Worm (Caenorhabditis elegans) whole organism, L1 larva: ENCODE data around the gene fbxa-81.

Source experiments
- C04F5.9 ChIP-seq: sonication (generic microtip); optimal IDR thresholded peaks from 2 replicates; lab custom pipeline; 2016; ENCODE audit warnings: missing genetic modification characterization, missing compliant biosample characterization
- C16A3.4 ChIP-seq: fragments of 150-350 bp; optimal IDR thresholded peaks from 2 replicates; lab custom pipeline; 2014; ENCODE audit warnings: missing biosample characterization, missing genetic modification characterization
- C34B4.2 ChIP-seq: sonication (generic microtip); optimal IDR thresholded peaks from 2 replicates; lab custom pipeline; 2017; ENCODE audit warnings: mild to moderate bottlenecking, missing genetic modification characterization, missing compliant biosample characterization
- aha-1 ChIP-seq: fragments of 150-350 bp; optimal IDR thresholded peaks from 2 replicates; lab custom pipeline; 2014; ENCODE audit warnings: missing biosample characterization, missing genetic modification characterization
- alr-1 ChIP-seq: fragments of 200-800 bp; sonication (Bioruptor generic); optimal IDR thresholded peaks from 2 replicates; lab custom pipeline; 2018; ENCODE audit warnings: borderline replicate concordance, mild to moderate bottlenecking, missing genetic modification characterization, missing compliant biosample characterization
- aly-2 ChIP-seq: fragments of 150-350 bp; optimal IDR thresholded peaks from 2 replicates; lab custom pipeline; 2014; ENCODE audit warnings: missing biosample characterization, missing genetic modification characterization
- blmp-1 ChIP-seq: fragments of 150-350 bp; optimal IDR thresholded peaks from 2 replicates; lab custom pipeline; 2014; ENCODE audit warnings: missing biosample characterization, missing genetic modification characterization
- ceh-63 ChIP-seq: fragments of 200-800 bp; sonication (Bioruptor generic); optimal IDR thresholded peaks from 2 replicates; lab custom pipeline; 2018; ENCODE audit warnings: mild to moderate bottlenecking, missing genetic modification characterization, missing compliant biosample characterization
- ceh-82 ChIP-seq, 3 experiments: fragments of 150-350 bp in 1 of 3; sonication (generic microtip) in 2 of 3; optimal IDR thresholded peaks; 2 replicates each; lab custom pipeline; 2014 to 2017; ENCODE audit warnings: missing biosample characterization in 3 of 3, missing genetic modification characterization in 3 of 3
- ceh-90 ChIP-seq: sonication (generic microtip); optimal IDR thresholded peaks from 2 replicates; lab custom pipeline; 2016; ENCODE audit warnings: missing genetic modification characterization, missing compliant biosample characterization
- ces-1 ChIP-seq: fragments of 150-350 bp; optimal IDR thresholded peaks from 2 replicates; lab custom pipeline; 2014; ENCODE audit warnings: missing biosample characterization, missing genetic modification reagents, missing genetic modification characterization
- dsc-1 ChIP-seq: sonication (generic microtip); optimal IDR thresholded peaks from 2 replicates; lab custom pipeline; 2016; ENCODE audit warnings: mild to moderate bottlenecking, missing genetic modification characterization, missing compliant biosample characterization
- efl-3 ChIP-seq: fragments of 200-800 bp; sonication (Bioruptor generic); optimal IDR thresholded peaks from 2 replicates; lab custom pipeline; 2018; ENCODE audit warnings: mild to moderate bottlenecking, missing genetic modification characterization, missing compliant biosample characterization
- egl-13 ChIP-seq: sonication (generic microtip); optimal IDR thresholded peaks from 2 replicates; lab custom pipeline; 2016; ENCODE audit warnings: missing genotype, missing genetic modification reagents, missing genetic modification characterization, missing compliant biosample characterization
- elt-2 ChIP-seq: sonication (generic microtip); optimal IDR thresholded peaks from 2 replicates; lab custom pipeline; 2016; ENCODE audit warnings: missing genetic modification characterization, mild to moderate bottlenecking, inconsistent platforms, missing compliant biosample characterization, missing genetic modification reagents
- elt-3 ChIP-seq, 6 experiments: fragments of 150-350 bp in 1 of 6; sonication (generic microtip); optimal IDR thresholded peaks; 2 replicates each; lab custom pipeline; 2017 to 2018; ENCODE audit warnings: missing biosample characterization in 6 of 6, missing genetic modification characterization in 6 of 6, inconsistent platforms in 1 of 6
- fkh-8 ChIP-seq: sonication (generic microtip); optimal IDR thresholded peaks from 2 replicates; lab custom pipeline; 2016; ENCODE audit warnings: mild to moderate bottlenecking, missing genetic modification characterization, missing compliant biosample characterization
- grh-1 ChIP-seq: fragments of 200-800 bp; sonication (Bioruptor generic); IDR thresholded peaks from 2 replicates; pipeline ENCODE4 v1.3.6; 2022; ENCODE audit warnings: missing genetic modification reagents, missing genetic modification characterization, missing compliant biosample characterization
- hlh-4 ChIP-seq: sonication (generic microtip); optimal IDR thresholded peaks from 2 replicates; lab custom pipeline; 2016; ENCODE audit warnings: mild to moderate bottlenecking, missing genetic modification characterization, missing compliant biosample characterization
- hpl-2 ChIP-seq: fragments of 150-350 bp; optimal IDR thresholded peaks from 2 replicates; lab custom pipeline; 2014; ENCODE audit warnings: missing biosample characterization, missing genetic modification reagents, missing genetic modification characterization
- isw-1 ChIP-seq: fragments of 200-800 bp; sonication (Bioruptor generic); IDR thresholded peaks from 2 replicates; pipeline ENCODE4 v1.3.6; 2022; ENCODE audit warnings: missing genetic modification characterization, missing compliant biosample characterization
- jun-1 ChIP-seq: fragments of 150-350 bp; optimal IDR thresholded peaks from 2 replicates; lab custom pipeline; 2014; ENCODE audit warnings: missing biosample characterization, missing genetic modification reagents, missing genetic modification characterization
- lin-13 ChIP-seq: fragments of 150-350 bp; optimal IDR thresholded peaks from 2 replicates; lab custom pipeline; 2014; ENCODE audit warnings: missing biosample characterization, missing genetic modification reagents, missing genetic modification characterization
- lin-14 ChIP-seq: fragments of 200-800 bp; sonication (Bioruptor generic); optimal IDR thresholded peaks from 2 replicates; lab custom pipeline; 2018; ENCODE audit warnings: mild to moderate bottlenecking, missing genetic modification characterization, moderate library complexity, missing compliant biosample characterization
- lin-15B ChIP-seq: fragments of 150-350 bp; sonication (generic microtip); optimal IDR thresholded peaks from 3 replicates; lab custom pipeline; 2014; ENCODE audit warnings: missing biosample characterization, missing genetic modification characterization
- lin-39 ChIP-seq: fragments of 150-350 bp; optimal IDR thresholded peaks from 2 replicates; lab custom pipeline; 2014; ENCODE audit warnings: missing biosample characterization, missing genetic modification reagents, missing genetic modification characterization
- lir-3 ChIP-seq: sonication (generic microtip); optimal IDR thresholded peaks from 2 replicates; lab custom pipeline; 2016; ENCODE audit warnings: mild to moderate bottlenecking, missing genetic modification characterization, moderate library complexity, missing compliant biosample characterization; ENCODE audit not compliant: poor library complexity
- mab-9 ChIP-seq: fragments of 200-800 bp; sonication (Bioruptor generic); IDR thresholded peaks from 2 replicates; pipeline ENCODE4 v1.3.6; 2022; ENCODE audit warnings: missing genetic modification reagents, missing genetic modification characterization, missing compliant biosample characterization
- mdl-1 ChIP-seq, 2 experiments: fragments of 150-350 bp; optimal IDR thresholded peaks; 2 replicates each; lab custom pipeline; 2014 to 2017; ENCODE audit warnings: missing biosample characterization in 2 of 2, missing genetic modification characterization in 2 of 2, inconsistent platforms in 1 of 2
- mef-2 ChIP-seq: fragments of 150-350 bp; optimal IDR thresholded peaks from 2 replicates; lab custom pipeline; 2014; ENCODE audit warnings: missing biosample characterization, missing genetic modification characterization
- mep-1 ChIP-seq: fragments of 150-350 bp; optimal IDR thresholded peaks from 2 replicates; lab custom pipeline; 2014; ENCODE audit warnings: missing biosample characterization, missing genetic modification characterization
- nhr-20 ChIP-seq: sonication (generic microtip); optimal IDR thresholded peaks from 2 replicates; lab custom pipeline; 2016; ENCODE audit warnings: mild to moderate bottlenecking, missing genetic modification characterization, missing compliant biosample characterization
- nhr-237 ChIP-seq: fragments of 150-350 bp; optimal IDR thresholded peaks from 2 replicates; lab custom pipeline; 2014; ENCODE audit warnings: missing biosample characterization, missing genetic modification characterization
- nhr-28 ChIP-seq: fragments of 150-350 bp; optimal IDR thresholded peaks from 2 replicates; lab custom pipeline; 2014; ENCODE audit warnings: missing biosample characterization, missing genetic modification characterization
- nhr-47 ChIP-seq: sonication (generic microtip); optimal IDR thresholded peaks from 2 replicates; lab custom pipeline; 2016; ENCODE audit warnings: mild to moderate bottlenecking, missing genetic modification characterization, moderate library complexity, missing compliant biosample characterization
- nhr-77 ChIP-seq: fragments of 150-350 bp; optimal IDR thresholded peaks from 2 replicates; lab custom pipeline; 2014; ENCODE audit warnings: missing biosample characterization, missing genetic modification characterization
- nhr-84 ChIP-seq: sonication (generic microtip); optimal IDR thresholded peaks from 2 replicates; lab custom pipeline; 2017; ENCODE audit warnings: missing biosample characterization, missing genetic modification characterization
- nhr-85 ChIP-seq: sonication (generic microtip); peaks from one replicate; lab custom pipeline; 2016; ENCODE audit warnings: missing genetic modification characterization, inconsistent platforms, missing compliant biosample characterization
- pag-3 ChIP-seq: sonication (generic microtip); optimal IDR thresholded peaks from 2 replicates; lab custom pipeline; 2017; ENCODE audit warnings: missing genetic modification characterization, mild to moderate bottlenecking, missing compliant biosample characterization, antibody characterized with exemption, borderline replicate concordance; ENCODE audit not compliant: insufficient read depth
- pqm-1 ChIP-seq: sonication (generic microtip); optimal IDR thresholded peaks from 3 replicates; lab custom pipeline; 2017; ENCODE audit warnings: missing biosample characterization, missing genetic modification characterization
- rnt-1 ChIP-seq: sonication (generic microtip); optimal IDR thresholded peaks from 2 replicates; lab custom pipeline; 2016; ENCODE audit warnings: mild to moderate bottlenecking, missing genetic modification characterization, moderate library complexity, missing compliant biosample characterization
- skn-1 ChIP-seq: fragments of 150-350 bp; optimal IDR thresholded peaks from 2 replicates; lab custom pipeline; 2014; ENCODE audit warnings: missing biosample characterization, missing genetic modification characterization
- snpc-4 ChIP-seq: fragments of 150-350 bp; optimal IDR thresholded peaks from 2 replicates; lab custom pipeline; 2014; ENCODE audit warnings: missing biosample characterization, missing genetic modification characterization
- snu-23 ChIP-seq: sonication (generic microtip); optimal IDR thresholded peaks from 2 replicates; lab custom pipeline; 2016; ENCODE audit warnings: missing genetic modification characterization, missing compliant biosample characterization
- sup-37 ChIP-seq: fragments of 200-800 bp; sonication (Bioruptor generic); optimal IDR thresholded peaks from 2 replicates; lab custom pipeline; 2018; ENCODE audit warnings: mild to moderate bottlenecking, missing genetic modification characterization, missing compliant biosample characterization
- unc-30 ChIP-seq: sonication (generic microtip); optimal IDR thresholded peaks from 2 replicates; lab custom pipeline; 2017; ENCODE audit warnings: missing biosample characterization, missing genetic modification characterization
- unc-62 ChIP-seq: fragments of 150-350 bp; optimal IDR thresholded peaks from 2 replicates; lab custom pipeline; 2014; ENCODE audit warnings: missing biosample characterization, missing genetic modification reagents, missing genetic modification characterization
- unc-86 ChIP-seq: sonication (generic microtip); optimal IDR thresholded peaks from 2 replicates; lab custom pipeline; 2016; ENCODE audit warnings: missing genetic modification characterization, missing compliant biosample characterization
- vab-15 ChIP-seq: sonication (generic microtip); optimal IDR thresholded peaks from 2 replicates; lab custom pipeline; 2017; ENCODE audit warnings: missing genotype, mild to moderate bottlenecking, missing genetic modification characterization, missing compliant biosample characterization
- xbp-1 ChIP-seq: sonication (generic microtip); optimal IDR thresholded peaks from 2 replicates; lab custom pipeline; 2016; ENCODE audit warnings: missing genetic modification characterization, missing compliant biosample characterization
- zag-1 ChIP-seq: fragments of 150-350 bp; optimal IDR thresholded peaks from 2 replicates; lab custom pipeline; 2014; ENCODE audit warnings: missing biosample characterization, missing genetic modification characterization
- zip-4 ChIP-seq: fragments of 200-800 bp; sonication (Bioruptor generic); optimal IDR thresholded peaks from 2 replicates; lab custom pipeline; 2018; ENCODE audit warnings: mild to moderate bottlenecking, missing genetic modification characterization, moderate library complexity, missing compliant biosample characterization
- ztf-11 ChIP-seq, 2 experiments: sonication (generic microtip); optimal IDR thresholded peaks; 2 replicates each; lab custom pipeline; 2016 to 2017; ENCODE audit warnings: missing genetic modification characterization in 2 of 2, missing biosample characterization in 1 of 2, missing compliant biosample characterization in 1 of 2

fbxa-81 gene

DNA sequence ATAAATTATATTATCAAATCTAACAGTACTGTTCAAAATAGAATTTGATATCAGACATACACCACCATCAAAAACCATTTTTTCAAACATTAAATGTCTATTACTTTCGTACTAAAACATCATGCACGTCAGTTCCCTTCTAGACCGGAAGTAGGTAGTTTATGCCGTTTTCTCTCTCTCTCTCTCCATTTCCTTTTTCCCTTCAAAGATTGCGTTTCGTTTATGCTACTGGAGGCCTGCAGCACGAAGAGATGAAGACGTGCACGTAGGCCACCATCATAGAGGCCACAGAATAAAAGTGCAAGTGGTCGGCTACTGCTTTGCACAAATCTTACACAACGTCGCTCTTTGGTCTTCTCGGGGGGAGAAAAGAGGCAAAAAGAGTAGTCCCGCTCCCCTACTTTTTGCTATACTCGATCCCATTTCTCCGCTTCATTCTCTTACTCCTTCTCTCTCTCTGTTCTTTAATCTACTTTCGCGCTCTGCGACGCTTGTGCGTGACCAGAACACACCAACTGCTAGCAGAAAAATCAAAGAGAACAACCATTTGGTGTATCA is 19.6 kb upstream of the fbxa-81 start (continued):
- TF ChIP-seq skn-1 = no peak
- TF ChIP-seq hpl-2 = no peak
- no peak for TF ChIP-seq alr-1 (tag; lab: Kevin White, UChicago)
- no peak for TF ChIP-seq lin-39
- no peak for TF ChIP-seq unc-62 (GFP tag; lab: Kevin White, UChicago)
- no peak for TF ChIP-seq sup-37
- TF ChIP-seq unc-30 (tag; lab: Kevin White, UChicago) = no peak
- peak; percentile 80 for TF ChIP-seq nhr-20 (tag; lab: Kevin White, UChicago)
- no peak for TF ChIP-seq zip-4 (GFP tag; lab: Kevin White, UChicago)
- TF ChIP-seq xbp-1 = peak; percentile 41
- TF ChIP-seq ceh-90 = no peak
- no peak for TF ChIP-seq lin-15B (tag; lab: Kevin White, UChicago)
- TF ChIP-seq vab-15 = no peak
- no peak for TF ChIP-seq zag-1 (tag; lab: Kevin White, UChicago)
- no peak for TF ChIP-seq pqm-1
- peak; percentile 83 for TF ChIP-seq fkh-8
- TF ChIP-seq grh-1 = 0 out of 2 replicates have a peak, but pooled peaks have one; percentile 27
- no peak for TF ChIP-seq jun-1 (tag; lab: Kevin White, UChicago)
- TF ChIP-seq nhr-84 (tag; lab: Kevin White, UChicago) = no peak
- TF ChIP-seq lin-13 (GFP tag; lab: Kevin White, UChicago) = no peak
- TF ChIP-seq aly-2 (tag; lab: Kevin White, UChicago) = no peak
- TF ChIP-seq C16A3.4 = peak; percentile 47
- TF ChIP-seq elt-3 (tag; optimal IDR thresholded peaks at IDR 0.05; lab: Kevin White, UChicago) = peak in 4 of 6 experiments; percentile 1 to 51 (median 41)
- peak; percentile 97 for TF ChIP-seq lin-14
- TF ChIP-seq mep-1 (tag; lab: Kevin White, UChicago) = peak; percentile 44
- TF ChIP-seq nhr-28 (tag; lab: Kevin White, UChicago) = no peak
- TF ChIP-seq nhr-47 (tag; lab: Kevin White, UChicago) = peak; percentile 76
- peak; percentile 32 for TF ChIP-seq isw-1
- TF ChIP-seq hlh-4 = no peak
- TF ChIP-seq egl-13 (tag; lab: Kevin White, UChicago) = peak; percentile 86
- TF ChIP-seq mab-9 (GFP tag; lab: Robert Waterston, UW) = no peak; the same call in 1 of the 2 replicates
- peak; percentile 15 for TF ChIP-seq lir-3
- TF ChIP-seq snu-23 (GFP tag; lab: Kevin White, UChicago) = peak; percentile 68
- TF ChIP-seq ceh-63 (GFP tag; lab: Kevin White, UChicago) = no peak
- TF ChIP-seq blmp-1 = peak; percentile 50
- TF ChIP-seq nhr-77 = peak; percentile 57
- no peak for TF ChIP-seq efl-3 (GFP tag; lab: Kevin White, UChicago)
- no peak for TF ChIP-seq ces-1
- TF ChIP-seq ztf-11 (tag; optimal IDR thresholded peaks at IDR 0.05; lab: Kevin White, UChicago) = no peak
- TF ChIP-seq dsc-1 (tag; lab: Kevin White, UChicago) = peak; percentile 38
- TF ChIP-seq snpc-4 (tag; lab: Kevin White, UChicago) = no peak
- TF ChIP-seq elt-2 = no peak
- TF ChIP-seq mdl-1 (tag; optimal IDR thresholded peaks at IDR 0.05; lab: Kevin White, UChicago) = peak in 1 of 2 experiments; percentile 44
- TF ChIP-seq C04F5.9 (tag; lab: Kevin White, UChicago) = no peak
- TF ChIP-seq nhr-85 (tag; lab: Kevin White, UChicago) = peak; percentile 87
- TF ChIP-seq unc-86 (tag; lab: Kevin White, UChicago) = peak; percentile 61
- no peak for TF ChIP-seq pag-3 (tag; lab: Kevin White, UChicago)
- no peak for TF ChIP-seq mef-2 (tag; lab: Kevin White, UChicago)
- no peak for TF ChIP-seq C34B4.2 (tag; lab: Kevin White, UChicago)
- no peak for TF ChIP-seq nhr-237 (tag; lab: Kevin White, UChicago)
- TF ChIP-seq rnt-1 (tag; lab: Kevin White, UChicago) = peak; percentile 84
- TF ChIP-seq aha-1 (tag; lab: Kevin White, UChicago) = no peak
- TF ChIP-seq ceh-82 (tag; optimal IDR thresholded peaks at IDR 0.05; lab: Kevin White, UChicago) = peak in 1 of 3 experiments; percentile 45
- TF ChIP-seq, all 84 proteins: peak for 37
